Fruit fly (Drosophila melanogaster): ENCODE measurements around the gene CG14860.

The CG14860 gene

DNA sequence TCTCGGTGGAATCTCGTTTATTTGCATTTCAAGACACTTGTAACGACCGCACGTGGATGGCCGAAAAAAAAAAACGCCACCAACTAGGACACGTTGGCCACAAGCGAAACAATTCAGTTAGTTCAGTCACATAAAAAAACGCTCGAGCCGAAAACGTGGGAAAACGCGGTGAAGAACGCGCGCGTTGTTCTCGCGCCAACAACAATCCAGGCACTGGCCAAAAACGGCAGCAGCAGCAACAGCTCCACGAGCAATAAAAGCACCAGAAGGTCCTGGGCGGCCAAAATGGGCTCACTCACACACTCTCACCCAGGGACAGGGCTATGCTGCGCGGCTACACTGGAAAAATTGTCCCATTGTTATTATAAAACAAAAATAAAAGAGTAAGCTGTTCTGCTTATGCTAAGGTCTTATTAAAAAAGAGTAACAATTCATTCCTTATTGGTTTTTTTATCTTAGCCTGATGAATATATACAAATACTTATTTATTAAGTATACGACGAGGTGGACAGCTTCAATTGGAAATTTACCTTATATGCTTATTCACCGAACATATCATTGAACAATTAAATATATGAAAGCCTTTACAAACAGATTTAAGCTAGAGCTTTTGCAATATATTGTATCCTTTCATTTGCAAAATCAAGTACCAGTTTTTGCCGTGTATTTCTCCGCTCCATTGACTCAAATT, 19.2 kb upstream of the CG14860 start, which contains the start of gene btsz (continued):
- TF ChIP-seq CG12769 (tag; optimal IDR thresholded peaks at IDR 0.05) (no peak), unpg (GFP tag; optimal IDR thresholded peaks at IDR 0.05) (peak; percentile 5), CG10321 (GFP tag; IDR thresholded peaks at IDR 0.05) (no peak), sqz (GFP tag; optimal IDR thresholded peaks at IDR 0.05) (no peak), CG3281 (GFP tag; optimal IDR thresholded peaks at IDR 0.05) (peak; percentile 68), wek (GFP tag; optimal IDR thresholded peaks at IDR 0.05) (no peak), CG17568 (GFP tag; optimal IDR thresholded peaks at IDR 0.05) (no peak), HLH3B (GFP tag; IDR thresholded peaks at IDR 0.05) (no peak), CG12744 (GFP tag; optimal IDR thresholded peaks at IDR 0.05) (no peak), mirr (GFP tag; optimal IDR thresholded peaks at IDR 0.05) (no peak), stc (GFP tag; IDR thresholded peaks at IDR 0.05) (no peak), Blimp-1 (GFP tag; optimal IDR thresholded peaks at IDR 0.05) (no peak), ab (GFP tag; optimal IDR thresholded peaks at IDR 0.05) (no peak), pnt (GFP tag; optimal IDR thresholded peaks at IDR 0.05) (no peak), CG14667 (GFP tag; IDR thresholded peaks at IDR 0.05) (no peak), pzg (GFP tag; optimal IDR thresholded peaks at IDR 0.05) (no peak), Opbp (GFP tag; IDR thresholded peaks at IDR 0.05; ENCODE audit: partially characterized antibody) (no peak), Med (GFP tag) (peak; percentile 18), CG18011 (GFP tag; optimal IDR thresholded peaks at IDR 0.05) (no peak), CG6654 (GFP tag; optimal IDR thresholded peaks at IDR 0.05) (no peak), Pdp1 (GFP tag; optimal IDR thresholded peaks at IDR 0.05) (peak in 1 of 2 experiments; percentile 24), Jarid2 (GFP tag; optimal IDR thresholded peaks at IDR 0.05) (no peak), klu (GFP tag; IDR thresholded peaks at IDR 0.05) (no peak), zf30C (GFP tag; optimal IDR thresholded peaks at IDR 0.05) (no peak), caup (GFP tag; optimal IDR thresholded peaks at IDR 0.05; ENCODE audit: severe bottlenecking) (peak; percentile 53), jumu (GFP tag; optimal IDR thresholded peaks at IDR 0.05) (no peak), CG8089 (GFP tag; optimal IDR thresholded peaks at IDR 0.05) (no peak), otp (GFP tag; IDR thresholded peaks at IDR 0.05) (no peak), org-1 (GFP tag; optimal IDR thresholded peaks at IDR 0.05) (no peak), CG15479 (GFP tag; optimal IDR thresholded peaks at IDR 0.05) (no peak), TFAM (GFP tag; optimal IDR thresholded peaks at IDR 0.05) (no peak), Spps (tag; optimal IDR thresholded peaks at IDR 0.05) (no peak), CoRest (tag; optimal IDR thresholded peaks at IDR 0.05) (peak; percentile 59), bbx (GFP tag; IDR thresholded peaks at IDR 0.05; ENCODE audit: partially characterized antibody) (no peak), CG3726 (GFP tag; IDR thresholded peaks at IDR 0.05) (no peak), Xbp1 (GFP tag; optimal IDR thresholded peaks at IDR 0.05) (peak; percentile 23), lov (optimal IDR thresholded peaks at IDR 0.05) (no peak), lov (GFP tag; IDR thresholded peaks at IDR 0.05) (0 out of 3 replicates have a peak, but pooled peaks have one; percentile 19), CG2129 (GFP tag; IDR thresholded peaks at IDR 0.05; ENCODE audit: partially characterized antibody) (no peak), CG6689 (GFP tag; IDR thresholded peaks at IDR 0.05) (0 out of 2 replicates have a peak, but pooled peaks have one; percentile 31), CG3838 (GFP tag; optimal IDR thresholded peaks at IDR 0.05) (no peak), CG10979 (tag; optimal IDR thresholded peaks at IDR 0.05) (no peak), tna (GFP tag; IDR thresholded peaks at IDR 0.05; ENCODE audit: partially characterized antibody) (no peak), ssp (GFP tag; IDR thresholded peaks at IDR 0.05) (no peak), cad (GFP tag; optimal IDR thresholded peaks at IDR 0.05) (no peak), CG7357 (GFP tag; IDR thresholded peaks at IDR 0.05) (no peak), Dek (tag; optimal IDR thresholded peaks at IDR 0.05) (peak; percentile 22), dimm (GFP tag; IDR thresholded peaks at IDR 0.05) (no peak), bcd (GFP tag; optimal IDR thresholded peaks at IDR 0.05) (peak; percentile 54), br (optimal IDR thresholded peaks at IDR 0.05) (no peak)

Measured in whole organism, embryonic.